Worm (Caenorhabditis elegans) whole organism, mixed stage, embryonic: ENCODE results near the gene K01B6.3.

Experiments used
- M03D4.4 ChIP-seq: sonication (generic microtip); optimal IDR thresholded peaks from 2 replicates; lab custom pipeline; 2017; ENCODE audit warnings: mild to moderate bottlenecking, missing genetic modification characterization, missing compliant biosample characterization
- blmp-1 ChIP-seq: fragments of 150-350 bp; optimal IDR thresholded peaks from 2 replicates; lab custom pipeline; 2014; ENCODE audit warnings: missing biosample characterization, missing genetic modification characterization
- ceh-39 ChIP-seq: fragments of 150-350 bp; optimal IDR thresholded peaks from 2 replicates; lab custom pipeline; 2014; ENCODE audit warnings: missing biosample characterization, missing genetic modification characterization
- ceh-43 ChIP-seq: fragments of 200-800 bp; sonication (Bioruptor generic); optimal IDR thresholded peaks from 2 replicates; lab custom pipeline; 2018; ENCODE audit warnings: mild to moderate bottlenecking, missing genetic modification characterization, moderate library complexity, missing compliant biosample characterization
- ceh-83 ChIP-seq: fragments of 200-800 bp; sonication (Bioruptor generic); optimal IDR thresholded peaks from 2 replicates; lab custom pipeline; 2018; ENCODE audit warnings: mild to moderate bottlenecking, missing genetic modification characterization, missing compliant biosample characterization
- ces-1 ChIP-seq: fragments of 150-350 bp; optimal IDR thresholded peaks from 2 replicates; lab custom pipeline; 2014; ENCODE audit warnings: missing biosample characterization, missing genetic modification reagents, missing genetic modification characterization
- cnd-1 ChIP-seq: fragments of 200-800 bp; sonication (Bioruptor generic); optimal IDR thresholded peaks from 2 replicates; lab custom pipeline; 2018; ENCODE audit warnings: mild to moderate bottlenecking, missing genetic modification characterization, missing compliant biosample characterization
- drap-1 ChIP-seq: fragments of 200-800 bp; sonication (Bioruptor generic); optimal IDR thresholded peaks from 3 replicates; lab custom pipeline; 2018; ENCODE audit warnings: mild to moderate bottlenecking, missing genetic modification characterization, missing compliant biosample characterization
- elt-1 ChIP-seq: sonication (generic microtip); optimal IDR thresholded peaks from 2 replicates; lab custom pipeline; 2017; ENCODE audit warnings: missing genetic modification characterization, mild to moderate bottlenecking, missing compliant biosample characterization, antibody characterized with exemption, moderate library complexity, borderline replicate concordance; ENCODE audit not compliant: insufficient read depth
- elt-3 ChIP-seq: fragments of 150-350 bp; optimal IDR thresholded peaks from 2 replicates; lab custom pipeline; 2014; ENCODE audit warnings: missing biosample characterization, missing genetic modification characterization
- flh-1 ChIP-seq: fragments of 200-800 bp; sonication (Bioruptor generic); optimal IDR thresholded peaks from 2 replicates; lab custom pipeline; 2018; ENCODE audit warnings: mild to moderate bottlenecking, missing genetic modification characterization, moderate library complexity, missing compliant biosample characterization
- ham-2 ChIP-seq: fragments of 200-800 bp; sonication (Bioruptor generic); optimal IDR thresholded peaks from 2 replicates; lab custom pipeline; 2018; ENCODE audit warnings: mild to moderate bottlenecking, missing genetic modification characterization, missing compliant biosample characterization
- hlh-1 ChIP-seq: fragments of 150-350 bp; optimal IDR thresholded peaks from 2 replicates; lab custom pipeline; 2014; ENCODE audit warnings: missing biosample characterization, missing genetic modification reagents, missing genetic modification characterization
- lin-13 ChIP-seq: fragments of 150-350 bp; optimal IDR thresholded peaks from 2 replicates; lab custom pipeline; 2014; ENCODE audit warnings: missing biosample characterization, missing genetic modification characterization
- lin-32 ChIP-seq: fragments of 200-800 bp; sonication (Bioruptor generic); optimal IDR thresholded peaks from 2 replicates; lab custom pipeline; 2018; ENCODE audit warnings: mild to moderate bottlenecking, missing genetic modification characterization, missing compliant biosample characterization
- lsy-2 ChIP-seq: fragments of 150-350 bp; optimal IDR thresholded peaks from 2 replicates; lab custom pipeline; 2014; ENCODE audit warnings: missing biosample characterization, missing genetic modification characterization
- mab-5 ChIP-seq: fragments of 150-350 bp; optimal IDR thresholded peaks from 2 replicates; lab custom pipeline; 2014; ENCODE audit warnings: missing biosample characterization, missing genetic modification characterization
- mep-1 ChIP-seq: fragments of 150-350 bp; optimal IDR thresholded peaks from 2 replicates; lab custom pipeline; 2017; ENCODE audit warnings: missing biosample characterization, missing genetic modification reagents, missing genetic modification characterization, inconsistent platforms
- mls-2 ChIP-seq: sonication (generic microtip); optimal IDR thresholded peaks from 2 replicates; lab custom pipeline; 2016; ENCODE audit warnings: mild to moderate bottlenecking, missing genetic modification characterization, moderate library complexity, missing compliant biosample characterization
- nhr-12 ChIP-seq: fragments of 150-350 bp; optimal IDR thresholded peaks from 2 replicates; lab custom pipeline; 2014; ENCODE audit warnings: missing biosample characterization, missing genetic modification characterization
- nhr-237 ChIP-seq: fragments of 150-350 bp; optimal IDR thresholded peaks from 2 replicates; lab custom pipeline; 2014; ENCODE audit warnings: missing biosample characterization, missing genetic modification characterization
- nhr-76 ChIP-seq: sonication (generic microtip); optimal IDR thresholded peaks from 2 replicates; lab custom pipeline; 2017; ENCODE audit warnings: missing biosample characterization, missing genetic modification characterization
- pha-4 ChIP-seq: fragments of 150-350 bp; optimal IDR thresholded peaks from 2 replicates; lab custom pipeline; 2018; ENCODE audit warnings: missing biosample characterization, missing genetic modification reagents, missing genetic modification characterization
- sem-2 ChIP-seq: fragments of 200-800 bp; sonication (Bioruptor generic); optimal IDR thresholded peaks from 2 replicates; lab custom pipeline; 2018; ENCODE audit warnings: mild to moderate bottlenecking, missing genetic modification characterization, missing compliant biosample characterization
- snpc-4 ChIP-seq: fragments of 150-350 bp; optimal IDR thresholded peaks from 2 replicates; lab custom pipeline; 2014; ENCODE audit warnings: missing biosample characterization, missing genetic modification characterization
- sptf-1 ChIP-seq: sonication (generic microtip); optimal IDR thresholded peaks from 2 replicates; lab custom pipeline; 2017; ENCODE audit warnings: mild to moderate bottlenecking, missing genetic modification characterization, moderate library complexity, missing compliant biosample characterization
- tbx-8 ChIP-seq: fragments of 200-800 bp; sonication (Bioruptor generic); optimal IDR thresholded peaks from 2 replicates; lab custom pipeline; 2018; ENCODE audit warnings: mild to moderate bottlenecking, missing genetic modification characterization, moderate library complexity, missing compliant biosample characterization
- unc-120 ChIP-seq: sonication (generic microtip); optimal IDR thresholded peaks from 2 replicates; lab custom pipeline; 2017; ENCODE audit warnings: missing genetic modification characterization, missing compliant biosample characterization; ENCODE audit not compliant: poor library complexity, severe bottlenecking
- unc-62 ChIP-seq: fragments of 150-350 bp; optimal IDR thresholded peaks from 2 replicates; lab custom pipeline; 2014; ENCODE audit warnings: missing biosample characterization, missing genetic modification reagents, missing genetic modification characterization
- zip-8 ChIP-seq: fragments of 150-350 bp; optimal IDR thresholded peaks from 2 replicates; lab custom pipeline; 2014; ENCODE audit warnings: missing biosample characterization, missing genetic modification characterization
- ztf-11 ChIP-seq: fragments of 150-350 bp; optimal IDR thresholded peaks from 2 replicates; lab custom pipeline; 2014; ENCODE audit warnings: missing biosample characterization, missing genetic modification characterization

K01B6.3 gene

ce11 chrIII:9269012-9269471 is 31.0 kb upstream of the K01B6.3 start, which contains the start of gene clip-1:
clip-1 (minus strand) TSS chrIII:9269062.
- TF ChIP-seq lin-13 (tag; lab: Kevin White, UChicago), result no peak
- no peak for TF ChIP-seq blmp-1
- TF ChIP-seq ces-1 (GFP tag; lab: Kevin White, UChicago), result peak; percentile 31
- TF ChIP-seq unc-62 (GFP tag; lab: Kevin White, UChicago), result peak; percentile 12
- no peak for TF ChIP-seq hlh-1

ce11 chrIII:9270183-9270582 is 29.8 kb upstream of the K01B6.3 start:
- TF ChIP-seq lsy-2 (no peak), M03D4.4 (tag; lab: Kevin White, UChicago) (no peak), flh-1 (GFP tag; lab: Kevin White, UChicago) (no peak), mab-5 (no peak), nhr-12 (tag; lab: Kevin White, UChicago) (no peak), ceh-43 (GFP tag; lab: Kevin White, UChicago) (no peak), elt-1 (tag; lab: Kevin White, UChicago) (no peak), cnd-1 (tag; lab: Kevin White, UChicago) (no peak), sem-2 (GFP tag; lab: Kevin White, UChicago) (no peak), snpc-4 (tag; lab: Kevin White, UChicago) (no peak)
- TF ChIP-seq, all 35 proteins: peak for 0

ce11 chrIII:9271389-9271918 is 28.6 kb upstream of the K01B6.3 start:
- TF ChIP-seq ces-1 (GFP tag; lab: Kevin White, UChicago) (peak; percentile 81), nhr-76 (no peak), drap-1 (GFP tag; lab: Kevin White, UChicago) (no peak)

ce11 chrIII:9272107-9272506 is 27.9 kb upstream of the K01B6.3 start:
- TF ChIP-seq ceh-39 (tag; lab: Kevin White, UChicago) (no peak), ces-1 (GFP tag; lab: Kevin White, UChicago) (peak; percentile 42), elt-3 (tag; lab: Kevin White, UChicago) (no peak), unc-62 (GFP tag; lab: Kevin White, UChicago) (no peak), blmp-1 (no peak)

ce11 chrIII:9277803-9278202 is 22.2 kb upstream of the K01B6.3 start:
- no peak for TF ChIP-seq drap-1 (GFP tag; lab: Kevin White, UChicago)
- TF ChIP-seq lsy-2, result no peak
- TF ChIP-seq lin-32, result no peak
- TF ChIP-seq unc-62 (GFP tag; lab: Kevin White, UChicago), result no peak
- TF ChIP-seq zip-8 (tag; lab: Kevin White, UChicago), result no peak

ce11 chrIII:9281480-9281879 is 18.5 kb upstream of the K01B6.3 start, which contains the start of gene fozi-1:
fozi-1 (plus strand) TSS chrIII:9281780.
- no peak for TF ChIP-seq nhr-237 (tag; lab: Kevin White, UChicago)
- no peak for TF ChIP-seq ceh-43 (GFP tag; lab: Kevin White, UChicago)
- TF ChIP-seq sptf-1 (tag; lab: Kevin White, UChicago), result no peak
- no peak for TF ChIP-seq lsy-2
- no peak for TF ChIP-seq ztf-11 (tag; lab: Kevin White, UChicago)
- TF ChIP-seq blmp-1, result no peak
- TF ChIP-seq tbx-8 (GFP tag; lab: Kevin White, UChicago), result no peak
- no peak for TF ChIP-seq drap-1 (GFP tag; lab: Kevin White, UChicago)
- no peak for TF ChIP-seq ceh-83
- TF ChIP-seq M03D4.4 (tag; lab: Kevin White, UChicago), result no peak
- no peak for TF ChIP-seq zip-8 (tag; lab: Kevin White, UChicago)

- TF ChIP-seq nhr-12 (tag; lab: Kevin White, UChicago) (no peak), ztf-11 (tag; lab: Kevin White, UChicago) (no peak), mls-2 (no peak), unc-62 (GFP tag; lab: Kevin White, UChicago) (no peak), zip-8 (tag; lab: Kevin White, UChicago) (no peak), ceh-83 (no peak), flh-1 (GFP tag; lab: Kevin White, UChicago) (no peak), mep-1 (tag; lab: Kevin White, UChicago) (no peak), lin-32 (no peak), sem-2 (GFP tag; lab: Kevin White, UChicago) (no peak), unc-120 (no peak), lin-13 (tag; lab: Kevin White, UChicago) (no peak), pha-4 (tag; lab: Kevin White, UChicago) (no peak), ham-2 (GFP tag; lab: Kevin White, UChicago) (no peak), lsy-2 (no peak), nhr-76 (no peak)
Observed at ce11 chrIII:9288540-9288939, 11.5 kb upstream of the K01B6.3 start.
